Comparison of ENCODE assay signal across 3 fruit fly cellular contexts in genomic region chr2L:7916368-7916767, dm6.
A peak's percentile ranks its signal among the peaks of the same experiment; 100 is the strongest.
TF ChIP-seq lines count a peak whose summit lies in the region.

No protein-coding gene starts in this region.

TF ChIP-seq in whole organism, embryonic, 481 proteins besides CTCF, POLR2A, EP300 and RAD21 (continued from another document and continues in another):
- TF ChIP-seq croc (GFP tag; conservative IDR thresholded peaks at IDR 0.05; lab: Robert Waterston, UW) (no peak; the same call in 2 of the 3 replicates), Asciz (GFP tag; optimal IDR thresholded peaks at IDR 0.05; lab: Kevin White, UChicago) (no peak), Stat92E (GFP tag; optimal IDR thresholded peaks at IDR 0.05; lab: Kevin White, UChicago) (no peak), CG12744 (GFP tag; optimal IDR thresholded peaks at IDR 0.05; lab: Kevin White, UChicago) (no peak), ftz-f1 (GFP tag; optimal IDR thresholded peaks at IDR 0.05; lab: Kevin White, UChicago) (no peak), CG15011 (GFP tag; optimal IDR thresholded peaks at IDR 0.05; lab: Kevin White, UChicago) (no peak), H15 (GFP tag; IDR thresholded peaks at IDR 0.05; lab: Robert Waterston, UW) (0 out of 3 replicates have a peak, but pooled peaks have one; percentile 51), bigmax (GFP tag; optimal IDR thresholded peaks at IDR 0.05; lab: Kevin White, UChicago) (no peak), peb (GFP tag; IDR thresholded peaks at IDR 0.05; lab: Robert Waterston, UW) (peak; percentile 50; the same call in 1 of the 2 replicates), rib (GFP tag; IDR thresholded peaks at IDR 0.05; lab: Robert Waterston, UW) (no peak), Myb (GFP tag; optimal IDR thresholded peaks at IDR 0.05; lab: Kevin White, UChicago) (peak; percentile 18), CG8388 (GFP tag; optimal IDR thresholded peaks at IDR 0.05; lab: Kevin White, UChicago) (peak; percentile 61), H2.0 (GFP tag; IDR thresholded peaks at IDR 0.05; lab: Robert Waterston, UW) (peak; percentile 84), Spps (tag; optimal IDR thresholded peaks at IDR 0.05; lab: Kevin White, UChicago) (no peak), PHDP (tag; optimal IDR thresholded peaks at IDR 0.05; lab: Kevin White, UChicago) (peak; percentile 78), abd-A (tag; optimal IDR thresholded peaks at IDR 0.05; lab: Kevin White, UChicago) (no peak), GATAe (GFP tag; conservative IDR thresholded peaks at IDR 0.05; lab: Robert Waterston, UW) (no peak), tll (GFP tag; optimal IDR thresholded peaks at IDR 0.05; lab: Kevin White, UChicago) (no peak), CG10321 (GFP tag; IDR thresholded peaks at IDR 0.05; lab: Robert Waterston, UW) (no peak; the same call in 1 of the 2 replicates), CG17568 (GFP tag; optimal IDR thresholded peaks at IDR 0.05; lab: Kevin White, UChicago) (peak; percentile 34), CG2889 (GFP tag; IDR thresholded peaks at IDR 0.05; lab: Robert Waterston, UW) (peak; percentile 79; the same call in 2 of the 3 replicates), CG43689 (GFP tag; IDR thresholded peaks at IDR 0.05; lab: Robert Waterston, UW) (peak; percentile 52), CG4854 (GFP tag; optimal IDR thresholded peaks at IDR 0.05; lab: Kevin White, UChicago) (no peak), E2f2 (GFP tag; IDR thresholded peaks at IDR 0.05; lab: Robert Waterston, UW) (peak; percentile 44; the same call in 1 of the 2 replicates), yki (optimal IDR thresholded peaks at IDR 0.05; lab: Kevin White, UChicago) (no peak), CG2712 (tag; optimal IDR thresholded peaks at IDR 0.05; lab: Kevin White, UChicago) (no peak), Hr78 (GFP tag; optimal IDR thresholded peaks at IDR 0.05; lab: Kevin White, UChicago) (no peak), grn (GFP tag; optimal IDR thresholded peaks at IDR 0.05; lab: Kevin White, UChicago) (no peak), CG9876 (GFP tag; optimal IDR thresholded peaks at IDR 0.05; lab: Kevin White, UChicago) (no peak), CG9797 (GFP tag; optimal IDR thresholded peaks at IDR 0.05; lab: Kevin White, UChicago) (no peak), ro (GFP tag; IDR thresholded peaks at IDR 0.05; lab: Robert Waterston, UW) (0 out of 2 replicates have a peak, but pooled peaks have one; percentile 7), slbo (GFP tag; IDR thresholded peaks at IDR 0.05; lab: Robert Waterston, UW) (peak; percentile 84), CG9437 (GFP tag; optimal IDR thresholded peaks at IDR 0.05; lab: Kevin White, UChicago) (peak; percentile 29), sima (GFP tag; optimal IDR thresholded peaks at IDR 0.05; lab: Kevin White, UChicago) (no peak), CG2120 (GFP tag; optimal IDR thresholded peaks at IDR 0.05; lab: Kevin White, UChicago) (peak; percentile 72), CG12942 (GFP tag; optimal IDR thresholded peaks at IDR 0.05; lab: Kevin White, UChicago) (peak; percentile 47), pzg (GFP tag; optimal IDR thresholded peaks at IDR 0.05; lab: Kevin White, UChicago) (no peak), CG4707 (GFP tag; optimal IDR thresholded peaks at IDR 0.05; lab: Kevin White, UChicago) (no peak), h (optimal IDR thresholded peaks at IDR 0.05; lab: Kevin White, UChicago) (no peak), CG1529 (GFP tag; optimal IDR thresholded peaks at IDR 0.05; lab: Kevin White, UChicago) (peak; percentile 41), CG32772 (GFP tag; IDR thresholded peaks at IDR 0.05; lab: Robert Waterston, UW) (peak; percentile 21; the same call in 1 of the 2 replicates), zfh2 (GFP tag; optimal IDR thresholded peaks at IDR 0.05; lab: Kevin White, UChicago) (peak; percentile 32), Aef1 (GFP tag; IDR thresholded peaks at IDR 0.05; lab: Robert Waterston, UW) (peak; percentile 68), Rfx (GFP tag; IDR thresholded peaks at IDR 0.05; lab: Robert Waterston, UW) (peak; percentile 75)

TF ChIP-seq in whole organism, prepupa, 60 proteins besides CTCF, POLR2A, EP300 and RAD21 (continued from another document):
- peak; percentile 97 for TF ChIP-seq CG31627 (GFP tag; optimal IDR thresholded peaks at IDR 0.05; lab: Kevin White, UChicago)
- peak; percentile 96 for TF ChIP-seq CG6792 (GFP tag; optimal IDR thresholded peaks at IDR 0.05; lab: Kevin White, UChicago)
- peak; percentile 95 for TF ChIP-seq CG34406 (GFP tag; optimal IDR thresholded peaks at IDR 0.05; lab: Kevin White, UChicago)
- TF ChIP-seq CG16779 (tag; optimal IDR thresholded peaks at IDR 0.05; lab: Kevin White, UChicago) = peak; percentile 80
- peak; percentile 90 for TF ChIP-seq CG11902 (GFP tag; optimal IDR thresholded peaks at IDR 0.05; lab: Kevin White, UChicago)
- peak; percentile 82 for TF ChIP-seq Hr4 (GFP tag; optimal IDR thresholded peaks at IDR 0.05; lab: Kevin White, UChicago)
- TF ChIP-seq CG9139 (GFP tag; optimal IDR thresholded peaks at IDR 0.05; lab: Kevin White, UChicago) = peak; percentile 36
- peak; percentile 69 for TF ChIP-seq CG11294 (GFP tag; IDR thresholded peaks at IDR 0.05; lab: Robert Waterston, UW)
- TF ChIP-seq Gug (GFP tag; IDR thresholded peaks at IDR 0.05; lab: Robert Waterston, UW) = peak; percentile 72
- peak; percentile 78 for TF ChIP-seq Ets96B (tag; optimal IDR thresholded peaks at IDR 0.05; lab: Kevin White, UChicago)
- TF ChIP-seq Eip93F (GFP tag; optimal IDR thresholded peaks at IDR 0.05; lab: Kevin White, UChicago) = peak; percentile 78
- TF ChIP-seq salr (GFP tag; optimal IDR thresholded peaks at IDR 0.05; lab: Kevin White, UChicago) = peak; percentile 74 to 90
- TF ChIP-seq fd85E (GFP tag; optimal IDR thresholded peaks at IDR 0.05; lab: Kevin White, UChicago) = peak; percentile 46
- peak; percentile 76 for TF ChIP-seq topi (GFP tag; optimal IDR thresholded peaks at IDR 0.05; lab: Kevin White, UChicago)
- peak; percentile 82 for TF ChIP-seq CG7368 (GFP tag; optimal IDR thresholded peaks at IDR 0.05; lab: Kevin White, UChicago)
- TF ChIP-seq Met (GFP tag; optimal IDR thresholded peaks at IDR 0.05; lab: Kevin White, UChicago) = peak; percentile 93
- peak; percentile 93 for TF ChIP-seq Smox (GFP tag; optimal IDR thresholded peaks at IDR 0.05; lab: Kevin White, UChicago)
- peak; percentile 93 for TF ChIP-seq CG1621 (tag; optimal IDR thresholded peaks at IDR 0.05; lab: Kevin White, UChicago)
- TF ChIP-seq CG6276 (GFP tag; optimal IDR thresholded peaks at IDR 0.05; lab: Kevin White, UChicago) = peak; percentile 46
- TF ChIP-seq CG8119 (GFP tag; IDR thresholded peaks at IDR 0.05; lab: Robert Waterston, UW) = peak; percentile 92
- peak; percentile 93 for TF ChIP-seq CG8632 (GFP tag; optimal IDR thresholded peaks at IDR 0.05; lab: Kevin White, UChicago)
- TF ChIP-seq spab (GFP tag; optimal IDR thresholded peaks at IDR 0.05; lab: Kevin White, UChicago) = peak; percentile 67
- TF ChIP-seq Sox15 (GFP tag; optimal IDR thresholded peaks at IDR 0.05; lab: Kevin White, UChicago) = peak; percentile 95
- peak; percentile 67 for TF ChIP-seq CG3032 (tag; optimal IDR thresholded peaks at IDR 0.05; lab: Kevin White, UChicago)
- TF ChIP-seq fkh (GFP tag; optimal IDR thresholded peaks at IDR 0.05; lab: Kevin White, UChicago) = no peak
- peak; percentile 76 for TF ChIP-seq CG8319 (GFP tag; optimal IDR thresholded peaks at IDR 0.05; lab: Kevin White, UChicago)
- TF ChIP-seq vri (GFP tag; optimal IDR thresholded peaks at IDR 0.05; lab: Kevin White, UChicago) = peak; percentile 88
- peak; percentile 97 for TF ChIP-seq Hr39 (GFP tag; optimal IDR thresholded peaks at IDR 0.05; lab: Kevin White, UChicago)
- peak; percentile 88 for TF ChIP-seq net (GFP tag; optimal IDR thresholded peaks at IDR 0.05; lab: Kevin White, UChicago)
- peak; percentile 92 for TF ChIP-seq Ets21C (GFP tag; optimal IDR thresholded peaks at IDR 0.05; lab: Kevin White, UChicago)
- no peak for TF ChIP-seq Hr38 (GFP tag; optimal IDR thresholded peaks at IDR 0.05; lab: Kevin White, UChicago)
- peak; percentile 86 for TF ChIP-seq Lpt (GFP tag; optimal IDR thresholded peaks at IDR 0.05; lab: Kevin White, UChicago)
- peak; percentile 91 for TF ChIP-seq pdm3 (GFP tag; optimal IDR thresholded peaks at IDR 0.05; lab: Kevin White, UChicago)
- TF ChIP-seq dac (GFP tag; optimal IDR thresholded peaks at IDR 0.05; lab: Kevin White, UChicago) = peak; percentile 58
- peak; percentile 97 for TF ChIP-seq acj6 (GFP tag; optimal IDR thresholded peaks at IDR 0.05; lab: Kevin White, UChicago)
- TF ChIP-seq CG10631 (GFP tag; optimal IDR thresholded peaks at IDR 0.05; lab: Kevin White, UChicago) = peak; percentile 93
- peak; percentile 54 to 78 for TF ChIP-seq ss (GFP tag; optimal IDR thresholded peaks at IDR 0.05; lab: Kevin White, UChicago)

TF ChIP-seq in whole organism, wandering third instar larva, 38 proteins besides CTCF, POLR2A, EP300 and RAD21 (continued from another document):
- TF ChIP-seq CG32264 (GFP tag; optimal IDR thresholded peaks at IDR 0.05; lab: Kevin White, UChicago) (peak; percentile 50), psq (GFP tag; optimal IDR thresholded peaks at IDR 0.05; lab: Kevin White, UChicago) (peak; percentile 91), woc (GFP tag; optimal IDR thresholded peaks at IDR 0.05; lab: Kevin White, UChicago) (peak; percentile 55)
